Worm (Caenorhabditis elegans): Measurements from ENCODE around the gene oac-54.

DNA sequence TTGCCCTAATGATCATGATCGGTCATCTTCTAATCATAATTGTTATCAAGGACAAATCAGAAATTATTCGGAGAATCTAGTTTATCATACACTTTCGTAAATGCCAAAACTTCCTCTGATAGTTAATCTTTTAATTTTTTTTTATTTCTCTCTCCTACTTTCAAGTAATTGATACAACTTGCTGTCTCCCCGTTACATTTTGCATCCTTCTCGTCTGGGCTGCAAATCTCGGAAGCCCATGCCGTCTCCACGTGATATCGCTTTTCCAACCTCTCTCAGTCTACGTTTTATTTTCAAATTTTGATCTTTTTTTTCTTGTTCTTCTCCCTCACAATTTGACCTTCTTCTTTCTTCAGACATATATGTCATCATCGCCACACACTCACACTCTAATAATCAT is 3.1 kb downstream of the oac-54 start, which contains the start of gene rhy-1:
- TF ChIP-seq flt-1 (GFP tag; IDR thresholded peaks at IDR 0.05) (no peak), T22C8.4 (GFP tag; IDR thresholded peaks at IDR 0.05) (no peak), tab-1 (GFP tag; IDR thresholded peaks at IDR 0.05) (no peak), cog-1 (tag; optimal IDR thresholded peaks at IDR 0.05) (no peak), med-1 (GFP tag; optimal IDR thresholded peaks at IDR 0.05; ENCODE audit: insufficient read depth) (no peak), ztf-23 (GFP tag; IDR thresholded peaks at IDR 0.05) (no peak), ztf-29 (GFP tag; IDR thresholded peaks at IDR 0.05) (no peak)

Measured in whole organism, midembryonic.